Worm (Caenorhabditis elegans): Measurements from ENCODE around the gene C07E3.8.

ce11 chrII:10357468-10358007 lies 5.5 kb downstream of the C07E3.8 start, which contains the start of gene C07E3.3:
- no peak for TF ChIP-seq W03F9.2 (tag; optimal IDR thresholded peaks at IDR 0.05)
- no peak for TF ChIP-seq him-1 (tag; optimal IDR thresholded peaks at IDR 0.05)
- no peak for TF ChIP-seq dao-5 (tag; optimal IDR thresholded peaks at IDR 0.05)
